Fruit fly (Drosophila melanogaster): ENCODE results near the gene CG13676.
A peak's percentile ranks its signal among the peaks of the same experiment; 100 is the strongest.

Gene CG13676

dm6 chr3L:8096106-8096558, 55.5 kb downstream of the CG13676 start (continued):
- TF ChIP-seq sage (GFP tag; optimal IDR thresholded peaks at IDR 0.05) (peak; percentile 15), Myc (optimal IDR thresholded peaks at IDR 0.05) (no peak), br (GFP tag; optimal IDR thresholded peaks at IDR 0.05) (peak; percentile 78), fru (GFP tag; optimal IDR thresholded peaks at IDR 0.05) (peak; percentile 92), CG32264 (GFP tag; optimal IDR thresholded peaks at IDR 0.05) (peak; percentile 19), pan (optimal IDR thresholded peaks at IDR 0.05) (no peak), OdsH (GFP tag; optimal IDR thresholded peaks at IDR 0.05) (peak; percentile 94), lola (GFP tag; optimal IDR thresholded peaks at IDR 0.05) (no peak), Mio (GFP tag; optimal IDR thresholded peaks at IDR 0.05) (peak; percentile 20), dmrt93B (GFP tag; optimal IDR thresholded peaks at IDR 0.05) (peak; percentile 89), Vsx2 (GFP tag; optimal IDR thresholded peaks at IDR 0.05; ENCODE audit: partially characterized antibody) (no peak)

DNA sequence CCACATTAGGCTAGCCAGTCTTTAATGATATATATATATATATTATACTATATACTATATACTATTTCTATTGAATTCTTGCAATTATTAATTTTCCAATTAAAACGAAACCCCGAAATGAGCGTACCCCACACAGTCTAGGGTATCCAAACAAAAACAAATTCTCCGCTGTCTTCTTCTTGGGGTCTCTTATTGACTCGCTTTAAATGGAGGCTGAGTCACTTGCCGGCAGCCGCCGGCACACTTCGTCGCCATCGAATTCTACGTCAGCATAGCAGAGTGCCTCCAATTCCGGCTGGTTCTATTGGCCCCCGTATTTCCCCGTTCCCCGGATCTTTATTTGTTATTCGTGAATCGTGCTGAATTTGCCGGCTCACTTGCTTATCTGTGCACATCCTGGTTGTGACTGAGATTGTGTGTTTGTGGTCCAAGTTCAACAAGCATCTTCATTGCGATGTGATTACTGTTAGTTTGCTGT, 56.9 kb downstream of the CG13676 start:
- TF ChIP-seq brk (GFP tag; optimal IDR thresholded peaks at IDR 0.05) (no peak), GATAd (GFP tag; optimal IDR thresholded peaks at IDR 0.05) (no peak), CG9705 (GFP tag; optimal IDR thresholded peaks at IDR 0.05) (no peak), Myc (optimal IDR thresholded peaks at IDR 0.05) (no peak), Sp1 (GFP tag; optimal IDR thresholded peaks at IDR 0.05) (no peak), pan (optimal IDR thresholded peaks at IDR 0.05) (no peak), psq (GFP tag; optimal IDR thresholded peaks at IDR 0.05) (no peak), Jra (GFP tag; optimal IDR thresholded peaks at IDR 0.05) (no peak), OdsH (GFP tag; optimal IDR thresholded peaks at IDR 0.05) (no peak), dmrt93B (GFP tag; optimal IDR thresholded peaks at IDR 0.05) (no peak), Dfd (GFP tag; optimal IDR thresholded peaks at IDR 0.05) (no peak), woc (GFP tag; optimal IDR thresholded peaks at IDR 0.05) (no peak), dsf (GFP tag; optimal IDR thresholded peaks at IDR 0.05; ENCODE audit: borderline replicate concordance) (no peak), Abd-B (GFP tag; optimal IDR thresholded peaks at IDR 0.05) (no peak), h (GFP tag; optimal IDR thresholded peaks at IDR 0.05) (no peak), Dif (GFP tag; optimal IDR thresholded peaks at IDR 0.05; ENCODE audit: partially characterized antibody) (no peak), Hr83 (GFP tag; optimal IDR thresholded peaks at IDR 0.05; ENCODE audit: poor library complexity, severe bottlenecking) (peak; percentile 30), rgr (GFP tag; optimal IDR thresholded peaks at IDR 0.05) (peak; percentile 13), Rel (GFP tag; optimal IDR thresholded peaks at IDR 0.05) (no peak), Rel (tag; optimal IDR thresholded peaks at IDR 0.05) (peak; percentile 63), Hr78 (GFP tag; optimal IDR thresholded peaks at IDR 0.05) (no peak), sv (GFP tag; optimal IDR thresholded peaks at IDR 0.05) (no peak), lola (GFP tag; optimal IDR thresholded peaks at IDR 0.05) (no peak), usp (GFP tag; optimal IDR thresholded peaks at IDR 0.05) (no peak), foxo (GFP tag; optimal IDR thresholded peaks at IDR 0.05) (peak in 1 of 2 experiments; percentile 26), Hnf4 (GFP tag; optimal IDR thresholded peaks at IDR 0.05) (no peak), sage (GFP tag; optimal IDR thresholded peaks at IDR 0.05) (no peak), fru (GFP tag; optimal IDR thresholded peaks at IDR 0.05) (no peak), ey (GFP tag; optimal IDR thresholded peaks at IDR 0.05) (no peak), tai (GFP tag; optimal IDR thresholded peaks at IDR 0.05) (no peak), CG32264 (GFP tag; optimal IDR thresholded peaks at IDR 0.05) (no peak), N (GFP tag; optimal IDR thresholded peaks at IDR 0.05) (no peak), Vsx2 (GFP tag; optimal IDR thresholded peaks at IDR 0.05; ENCODE audit: partially characterized antibody) (no peak), jim (GFP tag; optimal IDR thresholded peaks at IDR 0.05) (no peak), HLH106 (tag; optimal IDR thresholded peaks at IDR 0.05) (peak; percentile 11), br (GFP tag; optimal IDR thresholded peaks at IDR 0.05) (no peak), Mio (GFP tag; optimal IDR thresholded peaks at IDR 0.05) (no peak), dl (GFP tag; optimal IDR thresholded peaks at IDR 0.05; ENCODE audit: insufficient read depth in 1 of 2, partially characterized antibody in 2 of 2) (no peak)

- peak; percentile 16 for TF ChIP-seq br (GFP tag; optimal IDR thresholded peaks at IDR 0.05)
- TF ChIP-seq Jra (GFP tag; optimal IDR thresholded peaks at IDR 0.05), result no peak
- no peak for TF ChIP-seq Dif (GFP tag; optimal IDR thresholded peaks at IDR 0.05; ENCODE audit: partially characterized antibody)
- no peak for TF ChIP-seq pan (optimal IDR thresholded peaks at IDR 0.05)
- no peak for TF ChIP-seq h (GFP tag; optimal IDR thresholded peaks at IDR 0.05)
- no peak for TF ChIP-seq lola (GFP tag; optimal IDR thresholded peaks at IDR 0.05)
- TF ChIP-seq ey (GFP tag; optimal IDR thresholded peaks at IDR 0.05), result no peak
- TF ChIP-seq sage (GFP tag; optimal IDR thresholded peaks at IDR 0.05), result no peak
- no peak for TF ChIP-seq usp (GFP tag; optimal IDR thresholded peaks at IDR 0.05)
- TF ChIP-seq Abd-B (GFP tag; optimal IDR thresholded peaks at IDR 0.05), result no peak
- TF ChIP-seq dmrt93B (GFP tag; optimal IDR thresholded peaks at IDR 0.05), result no peak
- peak; percentile 11 for TF ChIP-seq fru (GFP tag; optimal IDR thresholded peaks at IDR 0.05)
- TF ChIP-seq Myc (optimal IDR thresholded peaks at IDR 0.05), result no peak
- no peak for TF ChIP-seq tai (GFP tag; optimal IDR thresholded peaks at IDR 0.05)
- TF ChIP-seq Dfd (GFP tag; optimal IDR thresholded peaks at IDR 0.05), result no peak
- TF ChIP-seq Hnf4 (GFP tag; optimal IDR thresholded peaks at IDR 0.05), result no peak
- no peak for TF ChIP-seq N (GFP tag; optimal IDR thresholded peaks at IDR 0.05)
- TF ChIP-seq Sp1 (GFP tag; optimal IDR thresholded peaks at IDR 0.05), result no peak
- TF ChIP-seq Rel (GFP tag; optimal IDR thresholded peaks at IDR 0.05), result no peak
- peak; percentile 92 for TF ChIP-seq Rel (tag; optimal IDR thresholded peaks at IDR 0.05)
- TF ChIP-seq dl (GFP tag; optimal IDR thresholded peaks at IDR 0.05; ENCODE audit: insufficient read depth in 1 of 2, partially characterized antibody in 2 of 2), result no peak
Observed at dm6 chr3L:8093553-8093952, 58.1 kb downstream of the CG13676 start.
